Fruit fly (Drosophila melanogaster): Measurements from ENCODE around the gene bves.

The bves gene

DNA sequence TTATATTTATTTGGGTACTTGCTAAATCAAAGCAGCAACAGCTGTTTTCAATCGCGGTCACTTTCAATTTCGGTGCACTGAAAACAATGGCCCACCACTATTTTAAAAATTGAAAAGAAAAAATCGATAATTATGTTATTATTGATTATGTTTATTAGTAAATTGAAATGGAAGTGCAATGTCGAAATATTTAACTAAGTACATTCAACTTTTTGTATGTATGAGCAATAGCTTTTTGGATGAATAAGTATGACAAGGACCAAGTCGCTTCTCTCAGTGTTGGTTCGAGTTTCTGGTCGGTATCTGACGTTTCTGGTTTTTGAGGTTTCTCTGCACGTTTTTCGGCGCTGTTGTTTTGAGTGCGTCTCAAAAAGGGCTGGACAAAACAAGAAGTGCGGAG, 70.4 kb downstream of the bves start:
- TF ChIP-seq CG7101 (tag; optimal IDR thresholded peaks at IDR 0.05) (peak; percentile 2), CG7045 (GFP tag; optimal IDR thresholded peaks at IDR 0.05) (no peak), bab1 (GFP tag; optimal IDR thresholded peaks at IDR 0.05) (peak; percentile 82), cic (GFP tag; optimal IDR thresholded peaks at IDR 0.05) (no peak), CG14711 (tag; optimal IDR thresholded peaks at IDR 0.05) (peak; percentile 12)

DNA sequence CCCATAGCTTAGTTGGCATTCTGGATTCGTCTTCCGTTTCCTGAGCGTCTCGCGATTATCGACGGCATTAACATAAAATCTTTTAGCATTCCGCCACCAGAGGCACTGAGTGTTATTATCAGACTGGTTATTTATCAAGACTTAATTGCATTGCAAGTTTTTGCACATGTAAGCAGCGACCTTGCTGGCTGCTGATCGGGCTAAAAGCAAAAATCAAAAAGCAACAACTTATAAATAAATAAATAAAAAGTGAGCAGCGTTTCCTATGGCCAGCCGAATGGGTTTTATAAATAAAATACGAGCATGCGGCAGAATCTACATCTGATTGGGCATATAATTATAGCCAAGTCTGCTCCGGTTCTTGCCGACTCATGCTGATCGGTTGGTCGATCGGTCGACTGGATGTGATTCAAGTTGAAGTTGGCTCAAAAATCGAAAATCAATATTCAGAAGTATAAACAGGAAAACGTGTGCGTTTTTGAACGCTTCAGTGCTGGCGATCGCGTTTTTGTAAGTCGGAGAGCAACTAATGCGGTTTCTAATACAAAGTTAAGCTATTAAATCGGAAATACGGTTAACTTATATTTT, 72.3 kb downstream of the bves start:
- TF ChIP-seq pad (GFP tag; optimal IDR thresholded peaks at IDR 0.05) (no peak), tj (GFP tag; optimal IDR thresholded peaks at IDR 0.05) (peak; percentile 91), ovo (GFP tag; optimal IDR thresholded peaks at IDR 0.05) (no peak), Hr96 (GFP tag; optimal IDR thresholded peaks at IDR 0.05) (no peak), CG12768 (GFP tag; optimal IDR thresholded peaks at IDR 0.05) (no peak), Clk (GFP tag; optimal IDR thresholded peaks at IDR 0.05) (no peak)

DNA sequence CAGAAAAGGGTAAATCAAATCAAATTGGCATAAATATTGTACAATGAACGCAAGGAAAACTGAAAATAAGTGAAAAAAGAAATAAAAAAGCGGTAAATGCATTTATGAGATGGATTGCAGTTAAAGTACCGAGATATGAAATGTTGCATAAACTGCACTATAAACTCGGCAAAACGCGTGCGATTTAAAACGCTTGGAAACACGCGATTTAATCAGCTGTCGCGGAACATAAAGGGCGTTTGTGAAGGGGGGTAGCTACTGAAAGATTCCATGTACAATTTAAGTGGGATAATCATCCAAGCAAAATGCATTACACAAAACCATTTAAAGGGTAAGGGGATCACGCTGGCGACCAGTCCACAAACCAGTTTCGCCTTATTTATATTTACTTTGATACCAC, 73.0 kb downstream of the bves start:
- TF ChIP-seq Clk (GFP tag; optimal IDR thresholded peaks at IDR 0.05) (no peak), kay (GFP tag; ENCODE audit: borderline replicate concordance) (no peak), pad (GFP tag; optimal IDR thresholded peaks at IDR 0.05) (no peak), tj (GFP tag; optimal IDR thresholded peaks at IDR 0.05) (no peak), CG33017 (tag; optimal IDR thresholded peaks at IDR 0.05) (no peak), CG12768 (GFP tag; optimal IDR thresholded peaks at IDR 0.05) (no peak), toe (GFP tag; optimal IDR thresholded peaks at IDR 0.05) (no peak), Hr96 (GFP tag; optimal IDR thresholded peaks at IDR 0.05) (no peak), CG11617 (GFP tag; optimal IDR thresholded peaks at IDR 0.05) (no peak), Crg-1 (GFP tag; optimal IDR thresholded peaks at IDR 0.05) (no peak), CG14711 (tag; optimal IDR thresholded peaks at IDR 0.05) (no peak), CG5204 (GFP tag; optimal IDR thresholded peaks at IDR 0.05) (no peak), cic (GFP tag; optimal IDR thresholded peaks at IDR 0.05) (no peak), cnc (optimal IDR thresholded peaks at IDR 0.05) (no peak), CG7101 (tag; optimal IDR thresholded peaks at IDR 0.05) (no peak), CG7045 (GFP tag; optimal IDR thresholded peaks at IDR 0.05) (no peak), bab1 (GFP tag; optimal IDR thresholded peaks at IDR 0.05) (no peak), ovo (GFP tag; optimal IDR thresholded peaks at IDR 0.05) (no peak)

dm6 chrX:21127267-21127666, 73.5 kb downstream of the bves start:
- TF ChIP-seq pad (GFP tag; optimal IDR thresholded peaks at IDR 0.05) (no peak), toe (GFP tag; optimal IDR thresholded peaks at IDR 0.05) (no peak), CG7101 (tag; optimal IDR thresholded peaks at IDR 0.05) (no peak), cnc (optimal IDR thresholded peaks at IDR 0.05) (no peak), Crg-1 (GFP tag; optimal IDR thresholded peaks at IDR 0.05) (no peak), bab1 (GFP tag; optimal IDR thresholded peaks at IDR 0.05) (no peak), Clk (GFP tag; optimal IDR thresholded peaks at IDR 0.05) (no peak), CG14711 (tag; optimal IDR thresholded peaks at IDR 0.05) (no peak), CG11617 (GFP tag; optimal IDR thresholded peaks at IDR 0.05) (no peak), tj (GFP tag; optimal IDR thresholded peaks at IDR 0.05) (no peak), Mnt (GFP tag; optimal IDR thresholded peaks at IDR 0.05) (no peak), ovo (GFP tag; optimal IDR thresholded peaks at IDR 0.05) (no peak), CG12768 (GFP tag; optimal IDR thresholded peaks at IDR 0.05) (no peak), kay (GFP tag; ENCODE audit: borderline replicate concordance) (no peak), cic (GFP tag; optimal IDR thresholded peaks at IDR 0.05) (no peak), CG33017 (tag; optimal IDR thresholded peaks at IDR 0.05) (no peak), CG1620 (GFP tag; optimal IDR thresholded peaks at IDR 0.05) (no peak), CG7045 (GFP tag; optimal IDR thresholded peaks at IDR 0.05) (no peak), CG5204 (GFP tag; optimal IDR thresholded peaks at IDR 0.05) (no peak), Hr96 (GFP tag; optimal IDR thresholded peaks at IDR 0.05) (no peak)

All from whole organism, adult.